Worm (Caenorhabditis elegans) whole organism, young adult: ENCODE data around the gene kap-1.

Source experiments
- B0035.1 ChIP-seq: sonication (generic microtip); optimal IDR thresholded peaks from 2 replicates; lab custom pipeline; 2016; ENCODE audit warnings: missing genetic modification characterization, mild to moderate bottlenecking, missing compliant biosample characterization, missing genotype, missing genetic modification reagents
- F33H1.4 ChIP-seq: fragments of 200-800 bp; sonication (Bioruptor generic); IDR thresholded peaks from 2 replicates; pipeline ENCODE4 v1.3.6; 2022; ENCODE audit warnings: missing genetic modification reagents, missing genetic modification characterization, missing compliant biosample characterization
- F55B11.4 ChIP-seq: sonication (generic microtip); optimal IDR thresholded peaks from 2 replicates; lab custom pipeline; 2016; ENCODE audit warnings: missing compliant biosample characterization, missing genetic modification characterization, borderline replicate concordance; ENCODE audit not compliant: insufficient read depth
- Y53F4B.3 ChIP-seq: fragments of 200-800 bp; sonication (Bioruptor generic); IDR thresholded peaks from 2 replicates; pipeline ENCODE4 v1.3.6; 2022; ENCODE audit warnings: missing genetic modification reagents, missing genetic modification characterization, missing compliant biosample characterization
- egrh-3 ChIP-seq: fragments of 200-800 bp; sonication (Bioruptor generic); IDR thresholded peaks from 2 replicates; pipeline ENCODE4 v1.3.6; 2022; ENCODE audit warnings: missing genetic modification reagents, missing genetic modification characterization, missing compliant biosample characterization
- him-1 ChIP-seq: sonication (generic microtip); optimal IDR thresholded peaks from 2 replicates; lab custom pipeline; 2016; ENCODE audit warnings: missing genotype, missing genetic modification reagents, missing genetic modification characterization, missing compliant biosample characterization
- hlh-26 ChIP-seq: fragments of 200-800 bp; sonication (Bioruptor generic); conservative IDR thresholded peaks from 2 replicates; pipeline ENCODE4 v1.3.6; 2022; ENCODE audit warnings: missing genetic modification reagents, missing genetic modification characterization, missing compliant biosample characterization
- hsf-1 ChIP-seq: fragments of 200-800 bp; sonication (Bioruptor generic); IDR thresholded peaks from 2 replicates; pipeline ENCODE4 v1.3.6; 2022; ENCODE audit warnings: missing genetic modification reagents, missing genetic modification characterization, missing compliant biosample characterization
- lin-26 ChIP-seq: fragments of 200-800 bp; sonication (Bioruptor generic); IDR thresholded peaks from 2 replicates; pipeline ENCODE4 v1.3.6; 2022; ENCODE audit warnings: missing genetic modification reagents, missing genetic modification characterization, missing compliant biosample characterization
- lin-35 ChIP-seq, 3 experiments: fragments of 150-350 bp in 2 of 3; sonication (generic microtip) in 1 of 3; optimal IDR thresholded peaks; 2 replicates each; lab custom pipeline; 2014 to 2018; ENCODE audit warnings: missing biosample characterization in 3 of 3, missing genetic modification characterization in 3 of 3, missing genetic modification reagents in 3 of 3
- mxl-1 ChIP-seq: sonication (generic microtip); optimal IDR thresholded peaks from 2 replicates; lab custom pipeline; 2016; ENCODE audit warnings: missing genetic modification characterization, missing compliant biosample characterization
- rcor-1 ChIP-seq: fragments of 200-800 bp; sonication (Bioruptor generic); IDR thresholded peaks from 2 replicates; pipeline ENCODE4 v1.3.6; 2022; ENCODE audit warnings: missing genetic modification reagents, missing genetic modification characterization, missing compliant biosample characterization
- snpc-4 ChIP-seq, 5 experiments: fragments of 150-350 bp in 1 of 5; sonication (generic microtip) in 4 of 5; optimal IDR thresholded peaks; 2 replicates each; lab custom pipeline; 2014 to 2018; ENCODE audit warnings: missing genetic modification characterization in 5 of 5, missing biosample characterization in 3 of 5, antibody characterized with exemption in 2 of 5, mild to moderate bottlenecking in 2 of 5, missing compliant biosample characterization in 2 of 5, missing genotype in 2 of 5, moderate library complexity in 2 of 5, missing genetic modification reagents in 1 of 5

DNA sequence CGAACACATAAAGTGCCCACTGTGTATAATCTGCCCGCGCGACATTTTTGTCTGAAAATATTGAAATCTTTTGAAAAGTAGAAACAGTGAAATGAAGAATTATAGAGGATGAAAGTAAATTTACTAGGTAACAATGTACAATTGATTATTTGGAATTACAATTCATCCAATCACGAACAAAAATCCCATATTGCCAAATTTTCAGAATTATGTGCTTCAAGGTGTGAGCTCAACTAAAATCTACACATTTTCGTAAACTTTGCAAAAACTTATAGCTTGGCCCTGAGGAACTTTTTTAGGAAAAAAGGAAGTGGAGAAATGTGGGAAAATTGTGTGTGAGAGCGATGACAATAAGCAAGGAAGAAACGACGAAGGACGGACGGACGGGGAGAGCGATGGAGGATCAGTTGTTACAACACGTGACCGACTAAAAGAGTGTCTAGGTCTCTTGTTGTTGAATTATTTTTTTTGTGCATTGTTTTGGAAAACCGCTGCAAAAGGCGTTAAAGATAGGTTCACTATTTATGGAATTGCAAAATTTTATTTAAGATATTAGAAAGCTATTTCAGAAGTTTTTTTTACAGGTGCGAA is 36.1 kb downstream of the kap-1 start, which contains the start of gene mml-1:
- TF ChIP-seq egrh-3 (GFP tag; lab: Robert Waterston, UW) (no peak), lin-26 (GFP tag; lab: Robert Waterston, UW) (no peak), B0035.1 (tag; lab: Kevin White, UChicago) (no peak), snpc-4 (GFP tag; optimal IDR thresholded peaks at IDR 0.05; lab: Kevin White, UChicago) (no peak), snpc-4 (tag; optimal IDR thresholded peaks at IDR 0.05; lab: Kevin White, UChicago) (no peak), him-1 (tag; lab: Kevin White, UChicago) (no peak), hlh-26 (GFP tag; lab: Robert Waterston, UW) (no peak), F33H1.4 (GFP tag; lab: Robert Waterston, UW) (no peak), mxl-1 (no peak), hsf-1 (GFP tag; lab: Robert Waterston, UW) (no peak), F55B11.4 (tag; lab: Kevin White, UChicago) (no peak), Y53F4B.3 (GFP tag; lab: Robert Waterston, UW) (no peak), lin-35 (GFP tag; optimal IDR thresholded peaks at IDR 0.05; lab: Kevin White, UChicago) (no peak), rcor-1 (no peak)
